Worm (Caenorhabditis elegans): ENCODE results near the gene dgn-3.
"Not testable (repeated sequence)": the region's sequence is repeated elsewhere in the genome, so short reads cannot be mapped to it uniquely, and the experiment has no call there.

- not testable (repeated sequence) for TF ChIP-seq aly-2, nhr-76, snpc-4, pha-4, unc-39, ceh-28, ztf-11, ceh-82, nhr-11, lin-39 (tag; optimal IDR thresholded peaks at IDR 0.05)
Measured at ce11 chrX:1748476-1748875, 18.8 kb downstream of the dgn-3 start, which contains the start of gene Y75D11A.6.
